Fruit fly (Drosophila melanogaster) whole organism, prepupa: ENCODE results near the gene MESR3.

Experiments used
- Blimp-1 ChIP-seq: fragments of 200-800 bp; sonication (Bioruptor generic); optimal IDR thresholded peaks from 3 replicates; lab custom pipeline; 2017; ENCODE audit warnings: missing biosample characterization, missing genetic modification characterization, mild to moderate bottlenecking, moderate library complexity, missing genetic modification reagents
- CG10631 ChIP-seq: fragments of 200-800 bp; sonication (Bioruptor generic); optimal IDR thresholded peaks from 2 replicates; lab custom pipeline; 2016; ENCODE audit warnings: missing biosample characterization, missing genetic modification characterization
- CG10669 ChIP-seq: fragments of 200-800 bp; sonication (Bioruptor generic); optimal IDR thresholded peaks from 3 replicates; lab custom pipeline; 2018; ENCODE audit warnings: missing biosample characterization, mild to moderate bottlenecking, missing genetic modification characterization, moderate library complexity
- CG11762 ChIP-seq: fragments of 200-800 bp; sonication (Bioruptor generic); optimal IDR thresholded peaks from 3 replicates; lab custom pipeline; 2016; ENCODE audit warnings: missing biosample characterization, missing genetic modification characterization; ENCODE audit not compliant: insufficient read depth
- CG11902 ChIP-seq: fragments of 200-800 bp; sonication (Bioruptor generic); optimal IDR thresholded peaks from 3 replicates; lab custom pipeline; 2016; ENCODE audit warnings: missing biosample characterization, missing genetic modification characterization
- CG1621 ChIP-seq: fragments of 200-800 bp; sonication (Bioruptor generic); optimal IDR thresholded peaks from 3 replicates; lab custom pipeline; 2018; ENCODE audit warnings: missing biosample characterization, mild to moderate bottlenecking, missing genetic modification characterization
- CG3032 ChIP-seq: fragments of 200-800 bp; optimal IDR thresholded peaks from 2 replicates; lab custom pipeline; 2019; ENCODE audit warnings: missing biosample characterization, mild to moderate bottlenecking, missing genetic modification characterization, moderate library complexity
- CG31627 ChIP-seq: fragments of 200-800 bp; sonication (Bioruptor generic); optimal IDR thresholded peaks from 3 replicates; lab custom pipeline; 2016; ENCODE audit warnings: missing biosample characterization, missing genetic modification characterization
- CG34406 ChIP-seq: fragments of 200-800 bp; sonication (Bioruptor generic); optimal IDR thresholded peaks from 3 replicates; lab custom pipeline; 2016; ENCODE audit warnings: missing biosample characterization, missing genetic modification characterization
- CG3919 ChIP-seq: fragments of 200-800 bp; sonication (Bioruptor generic); optimal IDR thresholded peaks from 3 replicates; lab custom pipeline; 2016; ENCODE audit warnings: missing biosample characterization, missing genetic modification characterization
- CG6276 ChIP-seq: fragments of 200-800 bp; sonication (Bioruptor generic); optimal IDR thresholded peaks from 2 replicates; lab custom pipeline; 2017; ENCODE audit warnings: missing biosample characterization, mild to moderate bottlenecking, missing genetic modification characterization
- CG6792 ChIP-seq: fragments of 200-800 bp; sonication (Bioruptor generic); optimal IDR thresholded peaks from 3 replicates; lab custom pipeline; 2016; ENCODE audit warnings: missing biosample characterization, missing genetic modification characterization
- CG6808 ChIP-seq: fragments of 200-800 bp; sonication (Bioruptor generic); optimal IDR thresholded peaks from 3 replicates; lab custom pipeline; 2017; ENCODE audit warnings: missing biosample characterization, missing genetic modification characterization, mild to moderate bottlenecking, moderate library complexity, missing genetic modification reagents
- CG6854 ChIP-seq: fragments of 200-800 bp; sonication (Bioruptor generic); optimal IDR thresholded peaks from 2 replicates; lab custom pipeline; 2017; ENCODE audit warnings: missing biosample characterization, mild to moderate bottlenecking, missing genetic modification characterization
- CG7368 ChIP-seq: fragments of 200-800 bp; sonication (Bioruptor generic); optimal IDR thresholded peaks from 3 replicates; lab custom pipeline; 2016; ENCODE audit warnings: missing biosample characterization, missing genetic modification characterization
- CG8119 ChIP-seq: fragments of 200-800 bp; sonication (Bioruptor generic); IDR thresholded peaks from 3 replicates; pipeline ENCODE4 v1.3.6; 2022; ENCODE audit warnings: missing biosample characterization, missing genetic modification characterization
- CG8319 ChIP-seq: fragments of 200-800 bp; sonication (Bioruptor generic); optimal IDR thresholded peaks from 3 replicates; lab custom pipeline; 2016; ENCODE audit warnings: missing biosample characterization, missing genetic modification characterization
- CG8632 ChIP-seq: fragments of 200-800 bp; sonication (Bioruptor generic); optimal IDR thresholded peaks from 3 replicates; lab custom pipeline; 2016; ENCODE audit warnings: missing biosample characterization, missing genetic modification characterization
- CG9139 ChIP-seq: fragments of 200-800 bp; sonication (Bioruptor generic); optimal IDR thresholded peaks from 3 replicates; lab custom pipeline; 2017; ENCODE audit warnings: missing biosample characterization, mild to moderate bottlenecking, missing genetic modification characterization
- Eip75B ChIP-seq: fragments of 200-800 bp; sonication (Bioruptor generic); optimal IDR thresholded peaks from 3 replicates; lab custom pipeline; 2016; ENCODE audit warnings: missing biosample characterization, missing genetic modification characterization
- Eip78C ChIP-seq: fragments of 200-800 bp; sonication (Bioruptor generic); peaks from one replicate; lab custom pipeline; 2016; ENCODE audit warnings: missing biosample characterization, missing genetic modification characterization
- Eip93F ChIP-seq: fragments of 200-800 bp; sonication (Bioruptor generic); optimal IDR thresholded peaks from 2 replicates; lab custom pipeline; 2016; ENCODE audit warnings: missing biosample characterization, mild to moderate bottlenecking, missing genetic modification characterization
- Ets96B ChIP-seq: fragments of 200-800 bp; optimal IDR thresholded peaks from 2 replicates; lab custom pipeline; 2019; ENCODE audit warnings: missing biosample characterization, mild to moderate bottlenecking, missing genetic modification characterization, moderate library complexity
- Gug ChIP-seq: fragments of 200-800 bp; sonication (Bioruptor generic); IDR thresholded peaks from 2 replicates; pipeline ENCODE4 v1.3.6; 2022; ENCODE audit warnings: missing biosample characterization, missing genetic modification characterization
- Hr38 ChIP-seq: sonication (Bioruptor generic); optimal IDR thresholded peaks from 2 replicates; lab custom pipeline; 2016; ENCODE audit warnings: missing biosample characterization, missing genetic modification characterization
- Hr4 ChIP-seq: fragments of 200-800 bp; sonication (Bioruptor generic); optimal IDR thresholded peaks from 3 replicates; lab custom pipeline; 2016; ENCODE audit warnings: missing biosample characterization, missing genetic modification characterization
- Lpt ChIP-seq: fragments of 200-800 bp; sonication (Bioruptor generic); optimal IDR thresholded peaks from 3 replicates; lab custom pipeline; 2016; ENCODE audit warnings: missing biosample characterization, missing genetic modification characterization
- OdsH ChIP-seq: fragments of 200-800 bp; sonication (Bioruptor generic); optimal IDR thresholded peaks from 3 replicates; lab custom pipeline; 2016; ENCODE audit warnings: missing biosample characterization, missing genetic modification characterization
- Smox ChIP-seq: fragments of 200-800 bp; sonication (Bioruptor generic); optimal IDR thresholded peaks from 3 replicates; lab custom pipeline; 2016; ENCODE audit warnings: missing biosample characterization, missing genetic modification characterization
- Sox15 ChIP-seq: fragments of 200-800 bp; sonication (Bioruptor generic); optimal IDR thresholded peaks from 3 replicates; lab custom pipeline; 2016; ENCODE audit warnings: missing biosample characterization, missing genetic modification characterization
- achi ChIP-seq: fragments of 200-800 bp; sonication (Bioruptor generic); optimal IDR thresholded peaks from 3 replicates; lab custom pipeline; 2016; ENCODE audit warnings: missing biosample characterization, missing genetic modification characterization
- acj6 ChIP-seq: fragments of 200-800 bp; sonication (Bioruptor generic); optimal IDR thresholded peaks from 3 replicates; lab custom pipeline; 2016; ENCODE audit warnings: missing biosample characterization, missing genetic modification characterization
- cyc ChIP-seq: fragments of 200-800 bp; sonication (Bioruptor generic); optimal IDR thresholded peaks from 3 replicates; lab custom pipeline; 2016; ENCODE audit warnings: missing biosample characterization, missing genetic modification characterization
- dac ChIP-seq: fragments of 200-800 bp; sonication (Bioruptor generic); optimal IDR thresholded peaks from 2 replicates; lab custom pipeline; 2017; ENCODE audit warnings: missing biosample characterization, mild to moderate bottlenecking, missing genetic modification characterization
- dsx ChIP-seq: fragments of 200-800 bp; optimal IDR thresholded peaks from 3 replicates; lab custom pipeline; 2019; ENCODE audit warnings: missing biosample characterization, mild to moderate bottlenecking, missing genetic modification characterization, moderate library complexity; ENCODE audit not compliant: poor library complexity, severe bottlenecking
- eg ChIP-seq: fragments of 200-800 bp; sonication (Bioruptor generic); IDR thresholded peaks from 3 replicates; pipeline ENCODE4 v1.3.6; 2022; ENCODE audit warnings: missing biosample characterization, missing genetic modification characterization
- esn ChIP-seq: fragments of 200-800 bp; sonication (Bioruptor generic); optimal IDR thresholded peaks from 2 replicates; lab custom pipeline; 2016; ENCODE audit warnings: missing biosample characterization, mild to moderate bottlenecking, missing genetic modification characterization, moderate library complexity
- fd85E ChIP-seq: fragments of 200-800 bp; sonication (Bioruptor generic); optimal IDR thresholded peaks from 3 replicates; lab custom pipeline; 2016; ENCODE audit warnings: missing biosample characterization, missing genetic modification characterization
- fkh ChIP-seq: fragments of 200-800 bp; sonication (Bioruptor generic); optimal IDR thresholded peaks from 3 replicates; lab custom pipeline; 2017; ENCODE audit warnings: missing biosample characterization, mild to moderate bottlenecking, missing genetic modification characterization, moderate library complexity
- net ChIP-seq: fragments of 200-800 bp; sonication (Bioruptor generic); optimal IDR thresholded peaks from 3 replicates; lab custom pipeline; 2016; ENCODE audit warnings: missing biosample characterization, missing genetic modification characterization
- pdm3 ChIP-seq: fragments of 200-800 bp; sonication (Bioruptor generic); optimal IDR thresholded peaks from 3 replicates; lab custom pipeline; 2016; ENCODE audit warnings: missing biosample characterization, missing genetic modification characterization
- salr ChIP-seq, 2 experiments: fragments of 200-800 bp; sonication (Bioruptor generic); optimal IDR thresholded peaks; 3 replicates each; lab custom pipeline; 2016 to 2018; ENCODE audit warnings: missing biosample characterization in 2 of 2, missing genetic modification characterization in 2 of 2, mild to moderate bottlenecking in 1 of 2
- spab ChIP-seq: fragments of 200-800 bp; sonication (Bioruptor generic); optimal IDR thresholded peaks from 2 replicates; lab custom pipeline; 2017; ENCODE audit warnings: missing biosample characterization, mild to moderate bottlenecking, missing genetic modification characterization, missing genetic modification reagents
- ss ChIP-seq, 2 experiments: fragments of 200-800 bp; sonication (Bioruptor generic); optimal IDR thresholded peaks; 2 replicates in 1 of 2; 3 replicates in 1 of 2; lab custom pipeline; 2017 to 2018; ENCODE audit warnings: mild to moderate bottlenecking in 2 of 2, missing biosample characterization in 2 of 2, missing genetic modification characterization in 2 of 2, moderate library complexity in 1 of 2
- svp ChIP-seq: fragments of 200-800 bp; sonication (Bioruptor generic); peaks from one replicate; lab custom pipeline; 2016; ENCODE audit warnings: missing biosample characterization, missing genetic modification characterization
- topi ChIP-seq: fragments of 200-800 bp; sonication (Bioruptor generic); optimal IDR thresholded peaks from 3 replicates; lab custom pipeline; 2016; ENCODE audit warnings: missing biosample characterization, missing genetic modification characterization
- vri ChIP-seq: fragments of 200-800 bp; sonication (Bioruptor generic); optimal IDR thresholded peaks from 3 replicates; lab custom pipeline; 2016; ENCODE audit warnings: missing biosample characterization, mild to moderate bottlenecking, missing genetic modification characterization

The MESR3 gene

DNA sequence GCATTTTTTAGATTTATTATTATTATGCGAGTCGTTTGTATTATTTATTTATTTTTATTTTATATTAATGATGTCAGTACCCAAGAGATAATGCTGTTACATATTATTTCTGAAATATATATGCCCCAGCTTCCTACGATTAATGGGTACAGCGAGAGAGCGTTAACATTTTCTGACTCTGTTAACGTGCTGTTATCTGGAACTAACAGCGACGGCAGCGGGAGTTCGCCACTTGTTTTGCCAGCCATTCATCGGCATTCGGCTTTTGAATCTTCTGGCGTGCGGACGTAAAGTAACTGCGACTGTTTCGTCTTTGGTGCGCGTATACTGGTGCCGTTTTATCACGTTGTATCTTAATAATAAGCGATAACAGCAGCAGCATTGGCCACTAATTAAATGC lies at the start of gene MESR3 (continued):
- TF ChIP-seq CG7368 (peak; percentile 67), CG9139 (GFP tag; lab: Kevin White, UChicago) (no peak)

- TF ChIP-seq CG3032 (tag; lab: Kevin White, UChicago): no peak
- peak; percentile 34 for TF ChIP-seq spab (GFP tag; lab: Kevin White, UChicago)
- TF ChIP-seq vri (GFP tag; lab: Kevin White, UChicago): peak; percentile 55
- TF ChIP-seq Blimp-1 (GFP tag; lab: Kevin White, UChicago): no peak
- TF ChIP-seq fd85E: no peak
- no peak for TF ChIP-seq CG6792 (GFP tag; lab: Kevin White, UChicago)
- TF ChIP-seq esn (GFP tag; lab: Kevin White, UChicago): peak; percentile 25
- TF ChIP-seq fkh (GFP tag; lab: Kevin White, UChicago): peak; percentile 91
- TF ChIP-seq CG7368: peak; percentile 20
- TF ChIP-seq dsx (GFP tag; lab: Kevin White, UChicago): no peak
- no peak for TF ChIP-seq topi (GFP tag; lab: Kevin White, UChicago)
- TF ChIP-seq CG6854 (GFP tag; lab: Kevin White, UChicago): no peak
- no peak for TF ChIP-seq CG11902 (GFP tag; lab: Kevin White, UChicago)
- TF ChIP-seq Hr4 (GFP tag; lab: Kevin White, UChicago): no peak
- TF ChIP-seq CG6808 (GFP tag; lab: Kevin White, UChicago): peak; percentile 40
- TF ChIP-seq CG3919: peak; percentile 29
- peak; percentile 5 for TF ChIP-seq OdsH (GFP tag; lab: Kevin White, UChicago)
- TF ChIP-seq CG6276 (GFP tag; lab: Kevin White, UChicago): peak; percentile 4
- peak; percentile 13 for TF ChIP-seq CG34406 (GFP tag; lab: Kevin White, UChicago)
- no peak for TF ChIP-seq achi
- TF ChIP-seq svp: no peak
- no peak for TF ChIP-seq cyc (GFP tag; lab: Kevin White, UChicago)
- TF ChIP-seq CG8119 (GFP tag; lab: Robert Waterston, UW): peak; percentile 24; the same call in 1 of the 3 replicates
- TF ChIP-seq CG1621 (tag; lab: Kevin White, UChicago): peak; percentile 13
- peak; percentile 2 for TF ChIP-seq acj6 (GFP tag; lab: Kevin White, UChicago)
- peak; percentile 44 for TF ChIP-seq pdm3
- TF ChIP-seq salr (GFP tag; optimal IDR thresholded peaks at IDR 0.05; lab: Kevin White, UChicago): peak in 1 of 2 experiments; percentile 20
- peak; percentile 42 for TF ChIP-seq CG8632
- 0 out of 3 replicates have a peak, but pooled peaks have one; percentile 14 for TF ChIP-seq eg (GFP tag; lab: Robert Waterston, UW)
- no peak for TF ChIP-seq Eip93F (GFP tag; lab: Kevin White, UChicago)
- no peak for TF ChIP-seq Sox15 (GFP tag; lab: Kevin White, UChicago)
- no peak for TF ChIP-seq CG31627 (GFP tag; lab: Kevin White, UChicago)
- TF ChIP-seq CG9139 (GFP tag; lab: Kevin White, UChicago): peak; percentile 22
- TF ChIP-seq net (GFP tag; lab: Kevin White, UChicago): peak; percentile 40
- TF ChIP-seq CG8319 (GFP tag; lab: Kevin White, UChicago): no peak
- TF ChIP-seq Hr38 (GFP tag; lab: Kevin White, UChicago): no peak
- peak in 1 of 2 experiments; percentile 63 for TF ChIP-seq ss (GFP tag; optimal IDR thresholded peaks at IDR 0.05; lab: Kevin White, UChicago)
- peak; percentile 52 for TF ChIP-seq CG10669
- TF ChIP-seq Eip75B: no peak
- TF ChIP-seq CG10631 (GFP tag; lab: Kevin White, UChicago): peak; percentile 26
- no peak for TF ChIP-seq Smox (GFP tag; lab: Kevin White, UChicago)
- peak; percentile 68 for TF ChIP-seq Eip78C (GFP tag; lab: Kevin White, UChicago)
- no peak for TF ChIP-seq dac (GFP tag; lab: Kevin White, UChicago)
- no peak for TF ChIP-seq Gug (GFP tag; lab: Robert Waterston, UW)
- no peak for TF ChIP-seq Lpt (GFP tag; lab: Kevin White, UChicago)
- TF ChIP-seq CG11762: peak; percentile 1
- TF ChIP-seq Ets96B (tag; lab: Kevin White, UChicago): no peak
- TF ChIP-seq, all 60 proteins: peak for 24
Observed at dm6 chr2L:18567563-18567962, 49.5 kb upstream of the MESR3 start.
